Worm (Caenorhabditis elegans) whole organism, L2 larva: ENCODE results near the gene F17C11.12.

Source experiments
- ama-1 ChIP-seq: fragments of 150-350 bp; optimal IDR thresholded peaks from 2 replicates; lab custom pipeline; 2018; ENCODE audit warnings: inconsistent platforms
- nhr-77 ChIP-seq: fragments of 150-350 bp; optimal IDR thresholded peaks from 2 replicates; lab custom pipeline; 2014; ENCODE audit warnings: missing biosample characterization, missing genetic modification characterization
- snpc-4 ChIP-seq: fragments of 150-350 bp; optimal IDR thresholded peaks from 2 replicates; lab custom pipeline; 2014; ENCODE audit warnings: missing biosample characterization, missing genetic modification characterization

DNA sequence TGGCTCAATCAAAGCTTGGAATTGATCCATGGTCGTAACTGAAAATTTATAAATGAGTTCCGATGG lies 39.8 kb downstream of the F17C11.12 start, which contains the start of gene sec-61.G:
- no peak for TF ChIP-seq ama-1 (lab: Kevin White, UChicago)
- TF ChIP-seq snpc-4 (tag; lab: Kevin White, UChicago) = no peak
- no peak for TF ChIP-seq nhr-77
